Worm (Caenorhabditis elegans) whole organism, late embryonic: ENCODE data around the gene slc-9B.1.

Experiments
- elt-4 ChIP-seq: sonication (generic microtip); optimal IDR thresholded peaks from 2 replicates; lab custom pipeline; 2016; ENCODE audit warnings: missing genetic modification characterization, missing compliant biosample characterization
- rnt-1 ChIP-seq: sonication (generic microtip); optimal IDR thresholded peaks from 2 replicates; lab custom pipeline; 2016; ENCODE audit warnings: missing genetic modification characterization, missing compliant biosample characterization

- TF ChIP-seq elt-4 (tag; lab: Kevin White, UChicago) (no peak), rnt-1 (tag; lab: Kevin White, UChicago) (no peak)
Observed at ce11 chrX:10273392-10273791, 6.0 kb upstream of the slc-9B.1 start, which contains the start of gene F41E7.2.
